1 fruit fly cellular context compared by ENCODE assay signal in genomic region chr3R:18658945-18659642, dm6.
A peak's percentile ranks its signal among the peaks of the same experiment; 100 is the strongest.
TF ChIP-seq lines count a peak whose summit lies in the region.

Gene CG31224 (minus strand): TSS chr3R:18659309.
Gene CstF64 (plus strand): TSS chr3R:18659618.

TF ChIP-seq in whole organism, embryonic, 481 proteins besides CTCF, POLR2A, EP300 and RAD21 (continued from another document):
- TF ChIP-seq CG14710 (tag; optimal IDR thresholded peaks at IDR 0.05; lab: Kevin White, UChicago) (peak; percentile 89), sens (GFP tag; lab: Kevin White, UChicago) (peak; percentile 98), CG12659 (GFP tag; optimal IDR thresholded peaks at IDR 0.05; lab: Kevin White, UChicago) (peak; percentile 90), ap (GFP tag; IDR thresholded peaks at IDR 0.05; lab: Robert Waterston, UW) (peak; percentile 75), ab (GFP tag; optimal IDR thresholded peaks at IDR 0.05; lab: Kevin White, UChicago) (peak; percentile 1), Dref (GFP tag; IDR thresholded peaks at IDR 0.05; lab: Robert Waterston, UW) (peak; percentile 40), br (optimal IDR thresholded peaks at IDR 0.05; lab: Kevin White, UChicago) (no peak), amos (GFP tag; IDR thresholded peaks at IDR 0.05; lab: Robert Waterston, UW; ENCODE audit: partially characterized antibody) (peak; percentile 35; the same call in 1 of the 2 replicates), sna (GFP tag; IDR thresholded peaks at IDR 0.05; lab: Robert Waterston, UW; ENCODE audit: partially characterized antibody) (no peak), Hr51 (GFP tag; optimal IDR thresholded peaks at IDR 0.05; lab: Kevin White, UChicago) (peak in 1 of 2 experiments; percentile 89), mld (GFP tag; IDR thresholded peaks at IDR 0.05; lab: Robert Waterston, UW; ENCODE audit: partially characterized antibody) (no peak), CG33213 (GFP tag; optimal IDR thresholded peaks at IDR 0.05; lab: Kevin White, UChicago) (peak; percentile 88), grau (tag; optimal IDR thresholded peaks at IDR 0.05; lab: Kevin White, UChicago) (peak; percentile 81), Med (GFP tag; lab: Kevin White, UChicago) (peak; percentile 98), CG12155 (GFP tag; optimal IDR thresholded peaks at IDR 0.05; lab: Kevin White, UChicago) (peak; percentile 82), CG4854 (GFP tag; optimal IDR thresholded peaks at IDR 0.05; lab: Kevin White, UChicago) (peak; percentile 85), nmo (GFP tag; optimal IDR thresholded peaks at IDR 0.05; lab: Kevin White, UChicago) (peak; percentile 89), CG34422 (GFP tag; IDR thresholded peaks at IDR 0.05; lab: Robert Waterston, UW) (peak; percentile 79; the same call in 1 of the 3 replicates), Lpt (GFP tag; optimal IDR thresholded peaks at IDR 0.05; lab: Kevin White, UChicago) (no peak), vnd (GFP tag; IDR thresholded peaks at IDR 0.05; lab: Robert Waterston, UW; ENCODE audit: partially characterized antibody) (no peak), ind (GFP tag; optimal IDR thresholded peaks at IDR 0.05; lab: Kevin White, UChicago) (peak; percentile 88), CG14441 (GFP tag; IDR thresholded peaks at IDR 0.05; lab: Robert Waterston, UW) (peak; percentile 85), Poxn (GFP tag; IDR thresholded peaks at IDR 0.05; lab: Robert Waterston, UW) (no peak), Hey (tag; optimal IDR thresholded peaks at IDR 0.05; lab: Kevin White, UChicago) (no peak), Sin3A (optimal IDR thresholded peaks at IDR 0.05; lab: Kevin White, UChicago) (peak; percentile 76), toy (GFP tag; IDR thresholded peaks at IDR 0.05; lab: Robert Waterston, UW) (0 out of 2 replicates have a peak, but pooled peaks have one; percentile 25), Hsf (GFP tag; optimal IDR thresholded peaks at IDR 0.05; lab: Kevin White, UChicago) (peak; percentile 92), CG10267 (tag; optimal IDR thresholded peaks at IDR 0.05; lab: Kevin White, UChicago) (peak; percentile 97), CG10147 (GFP tag; optimal IDR thresholded peaks at IDR 0.05; lab: Kevin White, UChicago) (peak; percentile 60), z (GFP tag; IDR thresholded peaks at IDR 0.05; lab: Robert Waterston, UW) (no peak), CG7987 (GFP tag; optimal IDR thresholded peaks at IDR 0.05; lab: Kevin White, UChicago) (peak; percentile 55), fru (optimal IDR thresholded peaks at IDR 0.05; lab: Kevin White, UChicago) (no peak), ken (GFP tag; IDR thresholded peaks at IDR 0.05; lab: Robert Waterston, UW) (peak; percentile 78; the same call in 2 of the 3 replicates), HLH54F (GFP tag; optimal IDR thresholded peaks at IDR 0.05; lab: Kevin White, UChicago) (peak; percentile 94), CG34376 (GFP tag; optimal IDR thresholded peaks at IDR 0.05; lab: Kevin White, UChicago) (peak; percentile 76), sisA (GFP tag; IDR thresholded peaks at IDR 0.05; lab: Robert Waterston, UW) (peak; percentile 78), CG8924 (tag; optimal IDR thresholded peaks at IDR 0.05; lab: Kevin White, UChicago) (peak; percentile 70), CG10979 (tag; optimal IDR thresholded peaks at IDR 0.05; lab: Kevin White, UChicago) (peak; percentile 76), Dll (GFP tag; IDR thresholded peaks at IDR 0.05; lab: Robert Waterston, UW; ENCODE audit: partially characterized antibody) (0 out of 4 replicates have a peak, but pooled peaks have one; percentile 28), C15 (GFP tag; IDR thresholded peaks at IDR 0.05; lab: Robert Waterston, UW) (peak; percentile 43; the same call in 1 of the 3 replicates), Asciz (GFP tag; optimal IDR thresholded peaks at IDR 0.05; lab: Kevin White, UChicago) (peak; percentile 37)
